Fruit fly (Drosophila melanogaster) whole organism: Measurements from ENCODE around the gene CG5704.

Experiments
- CG8478 ChIP-seq: fragments of >200 bp; optimal IDR thresholded peaks from 2 replicates; lab custom pipeline; 2018; ENCODE audit warnings: inconsistent platforms
- EcR ChIP-seq, 2 experiments: fragments of >200 bp; optimal IDR thresholded peaks; 2 replicates each; lab custom pipeline; 2017; ENCODE audit warnings: missing biosample characterization in 2 of 2, missing genetic modification characterization in 2 of 2, missing genetic modification reagents in 2 of 2
- pan ChIP-seq: fragments of >200 bp; optimal IDR thresholded peaks from 2 replicates; lab custom pipeline; 2017
- psq ChIP-seq: fragments of >200 bp; optimal IDR thresholded peaks from 2 replicates; lab custom pipeline; 2017
- usp ChIP-seq: fragments of >200 bp; optimal IDR thresholded peaks from 2 replicates; lab custom pipeline; 2017; ENCODE audit warnings: missing biosample characterization, missing genetic modification characterization, mixed read lengths

dm6 chr3L:2121724-2122123 is 49.0 kb downstream of the CG5704 start:
- no peak for TF ChIP-seq CG8478 (lab: Kevin White, UChicago)
- TF ChIP-seq EcR (GFP tag; optimal IDR thresholded peaks at IDR 0.05; lab: Kevin White, UChicago), result no peak
- no peak for TF ChIP-seq usp
- no peak for TF ChIP-seq pan (lab: Kevin White, UChicago)
- TF ChIP-seq psq (lab: Kevin White, UChicago), result no peak
